Worm (Caenorhabditis elegans): Measurements from ENCODE around the gene set-1.

- TF ChIP-seq nhr-237 (tag; optimal IDR thresholded peaks at IDR 0.05), result no peak
- no peak for TF ChIP-seq dmd-4 (tag; optimal IDR thresholded peaks at IDR 0.05)
These were observed 40.7 kb downstream of the set-1 start for ce11 chrIII:6411430-6411829.

Data from whole organism, L2 larva.